Worm (Caenorhabditis elegans): ENCODE results near the gene psf-1.

The psf-1 gene

DNA sequence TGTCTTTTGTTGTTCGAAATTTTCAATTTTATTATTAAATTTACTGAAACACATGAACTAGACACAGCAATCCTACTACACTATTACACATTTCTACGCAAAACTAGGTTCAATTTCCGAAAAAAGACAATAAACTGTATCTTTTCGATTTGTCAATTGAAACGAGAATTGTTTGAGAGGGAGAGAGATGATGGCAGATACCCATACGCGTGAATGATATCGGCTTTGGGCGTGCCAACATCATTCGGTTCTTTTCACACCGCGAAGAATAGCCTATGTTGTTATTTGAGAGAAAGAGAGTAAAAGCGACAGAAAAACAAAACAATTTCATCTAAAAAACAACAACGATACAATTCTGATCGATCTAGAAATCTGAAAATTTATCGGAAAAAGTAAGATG lies 43.3 kb downstream of the psf-1 start:
- TF ChIP-seq him-1 (tag; optimal IDR thresholded peaks at IDR 0.05): no peak
- no peak for TF ChIP-seq ceh-40 (GFP tag; IDR thresholded peaks at IDR 0.05)
- TF ChIP-seq rcor-1 (GFP tag; IDR thresholded peaks at IDR 0.05): no peak
- TF ChIP-seq B0019.2 (GFP tag; conservative IDR thresholded peaks at IDR 0.05): no peak
- no peak for TF ChIP-seq pbrm-1 (GFP tag; IDR thresholded peaks at IDR 0.05)

DNA sequence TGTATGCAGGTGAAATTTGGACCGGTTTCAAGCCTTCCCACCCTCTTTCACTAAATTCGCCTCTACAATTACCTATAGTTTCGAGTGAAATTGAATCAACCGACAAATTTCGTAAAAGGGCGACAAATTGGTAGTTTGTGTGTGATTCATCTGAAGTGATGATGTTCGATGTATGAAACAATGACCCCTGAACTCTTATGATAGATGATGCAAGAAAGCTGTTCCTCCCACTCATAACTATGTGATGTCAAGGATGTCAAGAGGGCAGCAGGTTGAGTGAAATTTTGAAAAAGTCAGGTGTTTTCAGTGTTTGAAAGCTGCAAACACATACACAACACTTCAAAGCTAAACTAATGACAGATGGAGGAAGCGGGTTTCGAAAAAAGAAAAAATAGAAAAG lies 44.0 kb downstream of the psf-1 start:
- TF ChIP-seq lin-26 (GFP tag; IDR thresholded peaks at IDR 0.05): no peak
- 0 out of 2 replicates have a peak, but pooled peaks have one; percentile 16 for TF ChIP-seq Y56A3A.18 (GFP tag; IDR thresholded peaks at IDR 0.05)
- no peak for TF ChIP-seq cebp-1 (GFP tag; IDR thresholded peaks at IDR 0.05)
- TF ChIP-seq cebp-1 (tag; optimal IDR thresholded peaks at IDR 0.05): peak; percentile 5

DNA sequence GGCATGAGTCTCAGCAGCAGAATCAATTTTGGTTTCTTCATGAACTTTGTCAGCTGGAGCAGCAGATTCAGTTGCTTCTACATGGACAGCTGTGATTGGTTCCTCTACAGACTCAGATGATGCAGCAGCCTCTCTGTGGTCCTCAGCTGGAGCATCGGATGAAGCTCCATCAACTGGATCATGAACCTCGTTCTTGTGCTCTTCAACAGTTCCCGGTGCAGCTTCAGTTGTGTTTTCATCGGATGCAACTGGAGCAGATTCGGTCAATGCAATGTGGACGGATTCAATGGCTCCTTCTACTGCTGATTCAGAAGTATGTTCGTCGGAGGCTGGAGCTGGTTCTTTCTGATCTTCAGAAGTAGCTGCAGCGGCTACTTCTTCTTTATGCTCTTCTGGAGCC lies 45.9 kb downstream of the psf-1 start:
- TF ChIP-seq atf-7 (tag; optimal IDR thresholded peaks at IDR 0.05): no peak
- TF ChIP-seq nfya-2 (GFP tag; IDR thresholded peaks at IDR 0.05): no peak
- no peak for TF ChIP-seq sdz-38 (tag; optimal IDR thresholded peaks at IDR 0.05)
- TF ChIP-seq efl-1 (GFP tag; optimal IDR thresholded peaks at IDR 0.05): no peak
- no peak for TF ChIP-seq cebp-1 (GFP tag; IDR thresholded peaks at IDR 0.05)
- no peak for TF ChIP-seq cebp-1 (tag; optimal IDR thresholded peaks at IDR 0.05)

DNA sequence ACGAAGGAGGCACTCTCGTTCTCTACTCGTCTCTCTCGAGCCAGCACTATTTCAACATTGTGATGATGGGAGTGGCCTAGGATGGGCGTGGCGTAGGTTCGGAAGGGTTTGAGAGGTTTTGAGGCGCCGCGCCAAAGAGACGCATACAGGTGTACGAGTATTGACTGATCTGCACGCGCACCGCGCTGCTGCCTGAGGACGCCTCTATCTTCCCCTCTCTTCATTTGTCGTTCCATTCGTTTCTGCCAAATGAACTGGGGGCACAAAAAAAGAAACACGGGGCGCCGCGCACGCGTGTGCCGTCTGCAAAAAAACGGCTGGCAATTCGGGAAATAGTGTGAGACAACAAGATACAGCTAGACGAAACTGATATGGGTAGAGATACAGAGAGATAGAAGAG lies 47.5 kb downstream of the psf-1 start, which contains the start of gene lec-2:
TSS of gene lec-2 (minus strand) at position 171 of the 400 bp plus-strand sequence.
- no peak for TF ChIP-seq Y53F4B.3 (GFP tag; IDR thresholded peaks at IDR 0.05)
- TF ChIP-seq ceh-79 (tag; optimal IDR thresholded peaks at IDR 0.05): no peak
- 0 out of 2 replicates have a peak, but pooled peaks have one; percentile 65 for TF ChIP-seq nfyb-1 (GFP tag; IDR thresholded peaks at IDR 0.05)
- no peak for TF ChIP-seq attf-3 (GFP tag; conservative IDR thresholded peaks at IDR 0.05)
- no peak for TF ChIP-seq madf-6 (GFP tag; IDR thresholded peaks at IDR 0.05)
- no peak for TF ChIP-seq ceh-27 (GFP tag; optimal IDR thresholded peaks at IDR 0.05)
- TF ChIP-seq snpc-1.3 (tag; optimal IDR thresholded peaks at IDR 0.05; ENCODE audit: insufficient read depth): no peak
- TF ChIP-seq egl-44 (GFP tag; IDR thresholded peaks at IDR 0.05): no peak
- no peak for TF ChIP-seq cebp-2 (GFP tag; IDR thresholded peaks at IDR 0.05)
- no peak for TF ChIP-seq ztf-28 (GFP tag; IDR thresholded peaks at IDR 0.05)
- no peak for TF ChIP-seq dpl-1 (GFP tag; optimal IDR thresholded peaks at IDR 0.05)
- TF ChIP-seq let-526 (GFP tag; IDR thresholded peaks at IDR 0.05): no peak
- TF ChIP-seq chd-7 (tag; optimal IDR thresholded peaks at IDR 0.05): peak; percentile 58
- no peak for TF ChIP-seq lag-1 (GFP tag; IDR thresholded peaks at IDR 0.05)
- TF ChIP-seq Y67H2A.10 (GFP tag; conservative IDR thresholded peaks at IDR 0.05): no peak
- no peak for TF ChIP-seq nhr-27 (tag; optimal IDR thresholded peaks at IDR 0.05)
- TF ChIP-seq K12H6.12 (tag; optimal IDR thresholded peaks at IDR 0.05): peak; percentile 20
- TF ChIP-seq nhr-179 (tag; optimal IDR thresholded peaks at IDR 0.05): no peak
- no peak for TF ChIP-seq snpc-4 (GFP tag; optimal IDR thresholded peaks at IDR 0.05)
- TF ChIP-seq snpc-4 (tag; optimal IDR thresholded peaks at IDR 0.05): no peak
- no peak for TF ChIP-seq ceh-91 (GFP tag; IDR thresholded peaks at IDR 0.05)
- TF ChIP-seq ama-1 (optimal IDR thresholded peaks at IDR 0.05): peak; percentile 26
- TF ChIP-seq ama-1 (GFP tag; optimal IDR thresholded peaks at IDR 0.05): no peak
- peak; percentile 63 for TF ChIP-seq lin-26 (GFP tag; IDR thresholded peaks at IDR 0.05)
- no peak for TF ChIP-seq hmg-20 (GFP tag; IDR thresholded peaks at IDR 0.05)
- TF ChIP-seq egrh-3 (GFP tag; IDR thresholded peaks at IDR 0.05): peak; percentile 13; the same call in 1 of the 2 replicates
- no peak for TF ChIP-seq lsy-27 (tag; optimal IDR thresholded peaks at IDR 0.05; ENCODE audit: borderline replicate concordance, insufficient read depth)
- TF ChIP-seq F49E8.2 (tag; optimal IDR thresholded peaks at IDR 0.05; ENCODE audit: insufficient read depth): no peak
- no peak for TF ChIP-seq bed-1 (GFP tag; IDR thresholded peaks at IDR 0.05)
- TF ChIP-seq F23B12.7 (tag; optimal IDR thresholded peaks at IDR 0.05; ENCODE audit: insufficient read depth): no peak
- TF ChIP-seq ccch-3 (GFP tag; optimal IDR thresholded peaks at IDR 0.05): no peak
- no peak for TF ChIP-seq ekl-4 (GFP tag; IDR thresholded peaks at IDR 0.05)
- peak; percentile 25; the same call in 1 of the 2 replicates for TF ChIP-seq dox-1 (GFP tag; IDR thresholded peaks at IDR 0.05)
